Fruit fly (Drosophila melanogaster): ENCODE measurements around the gene PIG-S.
A peak's percentile ranks its signal among the peaks of the same experiment; 100 is the strongest.

Gene PIG-S

dm6 chr3R:24935758-24936157 lies 18.1 kb upstream of the PIG-S start:
- no peak for TF ChIP-seq Vsx2 (GFP tag; optimal IDR thresholded peaks at IDR 0.05; ENCODE audit: partially characterized antibody)
- TF ChIP-seq CG9705 (GFP tag; optimal IDR thresholded peaks at IDR 0.05), result no peak
- no peak for TF ChIP-seq fru (GFP tag; optimal IDR thresholded peaks at IDR 0.05)
- TF ChIP-seq Abd-B (GFP tag; optimal IDR thresholded peaks at IDR 0.05), result no peak
- no peak for TF ChIP-seq dsf (GFP tag; optimal IDR thresholded peaks at IDR 0.05; ENCODE audit: borderline replicate concordance)
- TF ChIP-seq Dif (GFP tag; optimal IDR thresholded peaks at IDR 0.05; ENCODE audit: partially characterized antibody), result no peak
- TF ChIP-seq dl (GFP tag; optimal IDR thresholded peaks at IDR 0.05; ENCODE audit: insufficient read depth in 1 of 2, partially characterized antibody in 2 of 2), result no peak
- TF ChIP-seq GATAd (GFP tag; optimal IDR thresholded peaks at IDR 0.05), result no peak
- no peak for TF ChIP-seq ey (GFP tag; optimal IDR thresholded peaks at IDR 0.05)
- no peak for TF ChIP-seq Myc (optimal IDR thresholded peaks at IDR 0.05)

- TF ChIP-seq Vsx2 (GFP tag; optimal IDR thresholded peaks at IDR 0.05; ENCODE audit: partially characterized antibody), result no peak
- TF ChIP-seq CrebA (GFP tag; optimal IDR thresholded peaks at IDR 0.05; ENCODE audit: borderline replicate concordance), result no peak
- no peak for TF ChIP-seq dl (GFP tag; optimal IDR thresholded peaks at IDR 0.05; ENCODE audit: insufficient read depth in 1 of 2, partially characterized antibody in 2 of 2)
- no peak for TF ChIP-seq N (GFP tag; optimal IDR thresholded peaks at IDR 0.05)
- TF ChIP-seq GATAd (GFP tag; optimal IDR thresholded peaks at IDR 0.05), result no peak
- no peak for TF ChIP-seq CG9705 (GFP tag; optimal IDR thresholded peaks at IDR 0.05)
- TF ChIP-seq brk (GFP tag; optimal IDR thresholded peaks at IDR 0.05), result no peak
- no peak for TF ChIP-seq jim (GFP tag; optimal IDR thresholded peaks at IDR 0.05)
- TF ChIP-seq ey (GFP tag; optimal IDR thresholded peaks at IDR 0.05), result no peak
These were observed 16.9 kb upstream of the PIG-S start for dm6 chr3R:24934542-24934941.

- no peak for TF ChIP-seq Sp1 (GFP tag; optimal IDR thresholded peaks at IDR 0.05)
- no peak for TF ChIP-seq br (GFP tag; optimal IDR thresholded peaks at IDR 0.05)
- TF ChIP-seq jim (GFP tag; optimal IDR thresholded peaks at IDR 0.05), result no peak
- TF ChIP-seq Abd-B (GFP tag; optimal IDR thresholded peaks at IDR 0.05), result no peak
- TF ChIP-seq GATAd (GFP tag; optimal IDR thresholded peaks at IDR 0.05), result no peak
- no peak for TF ChIP-seq CrebA (GFP tag; optimal IDR thresholded peaks at IDR 0.05; ENCODE audit: borderline replicate concordance)
These were observed 14.2 kb upstream of the PIG-S start, which contains the start of gene CG11771 for dm6 chr3R:24931856-24932255. CG11771 (plus strand) TSS chr3R:24932010.

dm6 chr3R:24926752-24927320 lies 9.2 kb upstream of the PIG-S start:
- TF ChIP-seq Vsx2 (GFP tag; optimal IDR thresholded peaks at IDR 0.05; ENCODE audit: partially characterized antibody), result peak; percentile 92
- TF ChIP-seq Myc (optimal IDR thresholded peaks at IDR 0.05), result peak; percentile 43
- TF ChIP-seq brk (GFP tag; optimal IDR thresholded peaks at IDR 0.05), result no peak

- TF ChIP-seq Sp1 (GFP tag; optimal IDR thresholded peaks at IDR 0.05), result no peak
- TF ChIP-seq dl (GFP tag; optimal IDR thresholded peaks at IDR 0.05; ENCODE audit: insufficient read depth in 1 of 2, partially characterized antibody in 2 of 2), result no peak
- no peak for TF ChIP-seq Jra (GFP tag; optimal IDR thresholded peaks at IDR 0.05)
- no peak for TF ChIP-seq sv (GFP tag; optimal IDR thresholded peaks at IDR 0.05)
- TF ChIP-seq woc (GFP tag; optimal IDR thresholded peaks at IDR 0.05), result no peak
- TF ChIP-seq Hr78 (GFP tag; optimal IDR thresholded peaks at IDR 0.05), result no peak
- no peak for TF ChIP-seq rgr (GFP tag; optimal IDR thresholded peaks at IDR 0.05)
- TF ChIP-seq Mio (GFP tag; optimal IDR thresholded peaks at IDR 0.05), result no peak
- TF ChIP-seq br (GFP tag; optimal IDR thresholded peaks at IDR 0.05), result no peak
- no peak for TF ChIP-seq Abd-B (GFP tag; optimal IDR thresholded peaks at IDR 0.05)
- no peak for TF ChIP-seq HLH106 (tag; optimal IDR thresholded peaks at IDR 0.05)
- TF ChIP-seq CG32264 (GFP tag; optimal IDR thresholded peaks at IDR 0.05), result no peak
- TF ChIP-seq foxo (GFP tag; optimal IDR thresholded peaks at IDR 0.05), result no peak
These were observed 7.3 kb upstream of the PIG-S start, which contains the start of gene Trf4-2 for dm6 chr3R:24924916-24925315. Trf4-2 (plus strand) TSS chr3R:24925216.

dm6 chr3R:24922270-24922669 lies 4.6 kb upstream of the PIG-S start, which contains the start of gene Mink:
Mink (plus strand) TSS chr3R:24922473.
- TF ChIP-seq N (GFP tag; optimal IDR thresholded peaks at IDR 0.05) (no peak), dmrt93B (GFP tag; optimal IDR thresholded peaks at IDR 0.05) (no peak), woc (GFP tag; optimal IDR thresholded peaks at IDR 0.05) (no peak), CrebA (GFP tag; optimal IDR thresholded peaks at IDR 0.05; ENCODE audit: borderline replicate concordance) (no peak), HLH106 (tag; optimal IDR thresholded peaks at IDR 0.05) (no peak), CG9705 (GFP tag; optimal IDR thresholded peaks at IDR 0.05) (no peak), sage (GFP tag; optimal IDR thresholded peaks at IDR 0.05) (no peak), pan (optimal IDR thresholded peaks at IDR 0.05) (no peak), Dfd (GFP tag; optimal IDR thresholded peaks at IDR 0.05) (no peak), Rel (GFP tag; optimal IDR thresholded peaks at IDR 0.05) (no peak), Rel (tag; optimal IDR thresholded peaks at IDR 0.05) (no peak), h (GFP tag; optimal IDR thresholded peaks at IDR 0.05) (no peak), CG32264 (GFP tag; optimal IDR thresholded peaks at IDR 0.05) (no peak), br (GFP tag; optimal IDR thresholded peaks at IDR 0.05) (no peak), lola (GFP tag; optimal IDR thresholded peaks at IDR 0.05) (no peak), GATAd (GFP tag; optimal IDR thresholded peaks at IDR 0.05) (no peak), Hnf4 (GFP tag; optimal IDR thresholded peaks at IDR 0.05) (no peak), Hr83 (GFP tag; optimal IDR thresholded peaks at IDR 0.05; ENCODE audit: poor library complexity, severe bottlenecking) (no peak), sv (GFP tag; optimal IDR thresholded peaks at IDR 0.05) (no peak)

All from whole organism, wandering third instar larva.